Fruit fly (Drosophila melanogaster) whole organism, prepupa: ENCODE results near the gene CG16734.

Source experiments
- CG11294 ChIP-seq: fragments of 200-800 bp; sonication (Bioruptor generic); IDR thresholded peaks from 2 replicates; pipeline ENCODE4 v1.3.6; 2022; ENCODE audit warnings: missing biosample characterization, missing genetic modification characterization
- CG3032 ChIP-seq: fragments of 200-800 bp; optimal IDR thresholded peaks from 2 replicates; lab custom pipeline; 2019; ENCODE audit warnings: missing biosample characterization, mild to moderate bottlenecking, missing genetic modification characterization, moderate library complexity
- CG6163 ChIP-seq: fragments of 200-800 bp; sonication (Bioruptor generic); IDR thresholded peaks from 3 replicates; pipeline ENCODE4 v1.3.6; 2022; ENCODE audit warnings: missing biosample characterization, missing genetic modification characterization
- CG6276 ChIP-seq: fragments of 200-800 bp; sonication (Bioruptor generic); optimal IDR thresholded peaks from 2 replicates; lab custom pipeline; 2017; ENCODE audit warnings: missing biosample characterization, mild to moderate bottlenecking, missing genetic modification characterization
- Gug ChIP-seq: fragments of 200-800 bp; sonication (Bioruptor generic); IDR thresholded peaks from 2 replicates; pipeline ENCODE4 v1.3.6; 2022; ENCODE audit warnings: missing biosample characterization, missing genetic modification characterization
- Smox ChIP-seq: fragments of 200-800 bp; sonication (Bioruptor generic); optimal IDR thresholded peaks from 3 replicates; lab custom pipeline; 2016; ENCODE audit warnings: missing biosample characterization, missing genetic modification characterization
- fd85E ChIP-seq: fragments of 200-800 bp; sonication (Bioruptor generic); optimal IDR thresholded peaks from 3 replicates; lab custom pipeline; 2016; ENCODE audit warnings: missing biosample characterization, missing genetic modification characterization

DNA sequence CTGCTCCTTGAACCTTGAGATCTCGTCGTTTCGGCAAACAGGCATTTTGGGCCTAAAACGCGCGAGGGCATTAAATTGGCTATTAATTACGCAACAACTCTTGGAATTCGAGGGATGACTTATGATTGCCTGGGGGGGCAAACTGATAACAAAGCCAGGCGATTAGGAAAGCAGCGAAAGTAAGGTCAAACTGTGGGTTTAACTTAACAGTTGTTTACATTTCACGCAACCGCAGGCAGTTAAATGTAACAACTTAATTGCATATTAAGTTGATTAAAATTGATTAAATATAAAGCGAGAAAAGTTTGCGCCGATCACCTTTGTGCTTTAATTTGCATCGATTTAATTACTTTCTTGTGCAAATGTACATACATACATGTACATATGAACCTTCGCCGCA, 32.9 kb downstream of the CG16734 start:
- TF ChIP-seq CG11294 (GFP tag; lab: Robert Waterston, UW) (no peak), Smox (GFP tag; lab: Kevin White, UChicago) (no peak), CG3032 (no peak), fd85E (GFP tag; lab: Kevin White, UChicago) (no peak), CG6276 (GFP tag; lab: Kevin White, UChicago) (no peak), Gug (GFP tag; lab: Robert Waterston, UW) (no peak), CG6163 (GFP tag; lab: Robert Waterston, UW) (no peak)
